Worm (Caenorhabditis elegans) whole organism, L1 larva: ENCODE measurements around the gene rpl-36.

Experiments
- C04F5.9 ChIP-seq: sonication (generic microtip); optimal IDR thresholded peaks from 2 replicates; lab custom pipeline; 2016; ENCODE audit warnings: missing genetic modification characterization, missing compliant biosample characterization
- C16A3.4 ChIP-seq: fragments of 150-350 bp; optimal IDR thresholded peaks from 2 replicates; lab custom pipeline; 2014; ENCODE audit warnings: missing biosample characterization, missing genetic modification characterization
- C34B4.2 ChIP-seq: sonication (generic microtip); optimal IDR thresholded peaks from 2 replicates; lab custom pipeline; 2017; ENCODE audit warnings: mild to moderate bottlenecking, missing genetic modification characterization, missing compliant biosample characterization
- F16B12.6 ChIP-seq: fragments of 150-350 bp; optimal IDR thresholded peaks from 2 replicates; lab custom pipeline; 2014; ENCODE audit warnings: missing biosample characterization, missing genetic modification characterization
- aha-1 ChIP-seq: fragments of 150-350 bp; optimal IDR thresholded peaks from 2 replicates; lab custom pipeline; 2014; ENCODE audit warnings: missing biosample characterization, missing genetic modification characterization
- ama-1 ChIP-seq: fragments of 150-350 bp; optimal IDR thresholded peaks from 2 replicates; lab custom pipeline; 2014
- ceh-82 ChIP-seq, 3 experiments: fragments of 150-350 bp in 1 of 3; sonication (generic microtip) in 2 of 3; optimal IDR thresholded peaks; 2 replicates each; lab custom pipeline; 2014 to 2017; ENCODE audit warnings: missing biosample characterization in 3 of 3, missing genetic modification characterization in 3 of 3
- ceh-90 ChIP-seq: sonication (generic microtip); optimal IDR thresholded peaks from 2 replicates; lab custom pipeline; 2016; ENCODE audit warnings: missing genetic modification characterization, missing compliant biosample characterization
- ces-1 ChIP-seq: fragments of 150-350 bp; optimal IDR thresholded peaks from 2 replicates; lab custom pipeline; 2014; ENCODE audit warnings: missing biosample characterization, missing genetic modification reagents, missing genetic modification characterization
- dpl-1 ChIP-seq, 3 experiments: fragments of 150-350 bp in 2 of 3; sonication (generic microtip) in 1 of 3; optimal IDR thresholded peaks; 2 replicates each; lab custom pipeline; 2014 to 2017; ENCODE audit warnings: missing biosample characterization in 3 of 3, missing genetic modification characterization in 3 of 3, missing genetic modification reagents in 3 of 3
- egl-27 ChIP-seq, 2 experiments: fragments of 150-350 bp in 1 of 2; sonication (generic microtip); optimal IDR thresholded peaks; 3 replicates each; lab custom pipeline; 2017 to 2018; ENCODE audit warnings: missing biosample characterization in 2 of 2, missing genetic modification characterization in 2 of 2, missing genetic modification reagents in 2 of 2
- elt-3 ChIP-seq, 6 experiments: fragments of 150-350 bp in 1 of 6; sonication (generic microtip); optimal IDR thresholded peaks; 2 replicates each; lab custom pipeline; 2017 to 2018; ENCODE audit warnings: missing biosample characterization in 6 of 6, missing genetic modification characterization in 6 of 6, inconsistent platforms in 1 of 6
- fkh-4 ChIP-seq: sonication (generic microtip); optimal IDR thresholded peaks from 2 replicates; lab custom pipeline; 2016; ENCODE audit warnings: missing compliant biosample characterization, missing genetic modification characterization, borderline replicate concordance
- fkh-8 ChIP-seq: sonication (generic microtip); optimal IDR thresholded peaks from 2 replicates; lab custom pipeline; 2016; ENCODE audit warnings: mild to moderate bottlenecking, missing genetic modification characterization, missing compliant biosample characterization
- fos-1 ChIP-seq: fragments of 150-350 bp; optimal IDR thresholded peaks from 2 replicates; lab custom pipeline; 2014; ENCODE audit warnings: missing biosample characterization, missing genetic modification characterization
- hlh-17 ChIP-seq: fragments of 200-800 bp; sonication (Bioruptor generic); optimal IDR thresholded peaks from 2 replicates; lab custom pipeline; 2018; ENCODE audit warnings: missing genetic modification characterization, mild to moderate bottlenecking, missing compliant biosample characterization, moderate library complexity, borderline replicate concordance
- hpl-2 ChIP-seq: fragments of 150-350 bp; optimal IDR thresholded peaks from 2 replicates; lab custom pipeline; 2014; ENCODE audit warnings: missing biosample characterization, missing genetic modification reagents, missing genetic modification characterization
- irx-1 ChIP-seq: sonication (generic microtip); optimal IDR thresholded peaks from 2 replicates; lab custom pipeline; 2016; ENCODE audit warnings: missing genetic modification characterization, missing compliant biosample characterization
- lin-13 ChIP-seq: fragments of 150-350 bp; optimal IDR thresholded peaks from 2 replicates; lab custom pipeline; 2014; ENCODE audit warnings: missing biosample characterization, missing genetic modification reagents, missing genetic modification characterization
- lin-14 ChIP-seq: fragments of 200-800 bp; sonication (Bioruptor generic); optimal IDR thresholded peaks from 2 replicates; lab custom pipeline; 2018; ENCODE audit warnings: mild to moderate bottlenecking, missing genetic modification characterization, moderate library complexity, missing compliant biosample characterization
- lin-15B ChIP-seq: fragments of 150-350 bp; sonication (generic microtip); optimal IDR thresholded peaks from 3 replicates; lab custom pipeline; 2014; ENCODE audit warnings: missing biosample characterization, missing genetic modification characterization
- lin-35 ChIP-seq, 2 experiments: fragments of 150-350 bp; optimal IDR thresholded peaks; 2 replicates each; lab custom pipeline; 2014; ENCODE audit warnings: missing biosample characterization in 2 of 2, missing genetic modification characterization in 2 of 2, missing genetic modification reagents in 2 of 2
- lin-39 ChIP-seq: fragments of 150-350 bp; optimal IDR thresholded peaks from 2 replicates; lab custom pipeline; 2014; ENCODE audit warnings: missing biosample characterization, missing genetic modification reagents, missing genetic modification characterization
- lsy-2 ChIP-seq, 2 experiments: fragments of 150-350 bp; optimal IDR thresholded peaks; 2 replicates each; lab custom pipeline; 2014; ENCODE audit warnings: missing biosample characterization in 2 of 2, missing genetic modification characterization in 2 of 2
- mef-2 ChIP-seq: fragments of 150-350 bp; optimal IDR thresholded peaks from 2 replicates; lab custom pipeline; 2014; ENCODE audit warnings: missing biosample characterization, missing genetic modification characterization
- mep-1 ChIP-seq: fragments of 150-350 bp; optimal IDR thresholded peaks from 2 replicates; lab custom pipeline; 2014; ENCODE audit warnings: missing biosample characterization, missing genetic modification characterization
- nhr-12 ChIP-seq: sonication (generic microtip); optimal IDR thresholded peaks from 2 replicates; lab custom pipeline; 2017; ENCODE audit warnings: missing biosample characterization, missing genetic modification characterization
- nhr-19 ChIP-seq: fragments of 200-800 bp; sonication (Bioruptor generic); conservative IDR thresholded peaks from 2 replicates; pipeline ENCODE4 v1.3.6; 2022; ENCODE audit warnings: missing genetic modification characterization, missing compliant biosample characterization
- nhr-20 ChIP-seq: sonication (generic microtip); optimal IDR thresholded peaks from 2 replicates; lab custom pipeline; 2016; ENCODE audit warnings: mild to moderate bottlenecking, missing genetic modification characterization, missing compliant biosample characterization
- nhr-71 ChIP-seq: sonication (generic microtip); optimal IDR thresholded peaks from 2 replicates; lab custom pipeline; 2016; ENCODE audit warnings: mild to moderate bottlenecking, missing genetic modification characterization, moderate library complexity, missing compliant biosample characterization
- nhr-76 ChIP-seq: sonication (generic microtip); optimal IDR thresholded peaks from 2 replicates; lab custom pipeline; 2017; ENCODE audit warnings: missing biosample characterization, missing genetic modification characterization
- nhr-77 ChIP-seq: fragments of 150-350 bp; optimal IDR thresholded peaks from 2 replicates; lab custom pipeline; 2014; ENCODE audit warnings: missing biosample characterization, missing genetic modification characterization
- nhr-85 ChIP-seq: sonication (generic microtip); peaks from one replicate; lab custom pipeline; 2016; ENCODE audit warnings: missing genetic modification characterization, inconsistent platforms, missing compliant biosample characterization
- rnt-1 ChIP-seq: sonication (generic microtip); optimal IDR thresholded peaks from 2 replicates; lab custom pipeline; 2016; ENCODE audit warnings: mild to moderate bottlenecking, missing genetic modification characterization, moderate library complexity, missing compliant biosample characterization
- snpc-4 ChIP-seq: fragments of 150-350 bp; optimal IDR thresholded peaks from 2 replicates; lab custom pipeline; 2014; ENCODE audit warnings: missing biosample characterization, missing genetic modification characterization
- snu-23 ChIP-seq: sonication (generic microtip); optimal IDR thresholded peaks from 2 replicates; lab custom pipeline; 2016; ENCODE audit warnings: missing genetic modification characterization, missing compliant biosample characterization
- sox-4 ChIP-seq: sonication (generic microtip); optimal IDR thresholded peaks from 2 replicates; lab custom pipeline; 2016; ENCODE audit warnings: missing genetic modification characterization, missing compliant biosample characterization
- sup-37 ChIP-seq: fragments of 200-800 bp; sonication (Bioruptor generic); optimal IDR thresholded peaks from 2 replicates; lab custom pipeline; 2018; ENCODE audit warnings: mild to moderate bottlenecking, missing genetic modification characterization, missing compliant biosample characterization
- unc-130 ChIP-seq: fragments of 150-350 bp; optimal IDR thresholded peaks from 2 replicates; lab custom pipeline; 2017; ENCODE audit warnings: missing biosample characterization, missing genetic modification characterization, inconsistent platforms
- unc-62 ChIP-seq: fragments of 150-350 bp; optimal IDR thresholded peaks from 2 replicates; lab custom pipeline; 2014; ENCODE audit warnings: missing biosample characterization, missing genetic modification reagents, missing genetic modification characterization
- unc-86 ChIP-seq: sonication (generic microtip); optimal IDR thresholded peaks from 2 replicates; lab custom pipeline; 2016; ENCODE audit warnings: missing genetic modification characterization, missing compliant biosample characterization
- vab-15 ChIP-seq: sonication (generic microtip); optimal IDR thresholded peaks from 2 replicates; lab custom pipeline; 2017; ENCODE audit warnings: missing genotype, mild to moderate bottlenecking, missing genetic modification characterization, missing compliant biosample characterization
- xbp-1 ChIP-seq: sonication (generic microtip); optimal IDR thresholded peaks from 2 replicates; lab custom pipeline; 2016; ENCODE audit warnings: missing genetic modification characterization, missing compliant biosample characterization
- zip-4 ChIP-seq: fragments of 200-800 bp; sonication (Bioruptor generic); optimal IDR thresholded peaks from 2 replicates; lab custom pipeline; 2018; ENCODE audit warnings: mild to moderate bottlenecking, missing genetic modification characterization, moderate library complexity, missing compliant biosample characterization
- ztf-11 ChIP-seq, 2 experiments: sonication (generic microtip); optimal IDR thresholded peaks; 2 replicates each; lab custom pipeline; 2016 to 2017; ENCODE audit warnings: missing genetic modification characterization in 2 of 2, missing biosample characterization in 1 of 2, missing compliant biosample characterization in 1 of 2
- ztf-4 ChIP-seq: fragments of 150-350 bp; optimal IDR thresholded peaks from 2 replicates; lab custom pipeline; 2014; ENCODE audit warnings: missing biosample characterization, missing genetic modification characterization

Gene rpl-36

DNA sequence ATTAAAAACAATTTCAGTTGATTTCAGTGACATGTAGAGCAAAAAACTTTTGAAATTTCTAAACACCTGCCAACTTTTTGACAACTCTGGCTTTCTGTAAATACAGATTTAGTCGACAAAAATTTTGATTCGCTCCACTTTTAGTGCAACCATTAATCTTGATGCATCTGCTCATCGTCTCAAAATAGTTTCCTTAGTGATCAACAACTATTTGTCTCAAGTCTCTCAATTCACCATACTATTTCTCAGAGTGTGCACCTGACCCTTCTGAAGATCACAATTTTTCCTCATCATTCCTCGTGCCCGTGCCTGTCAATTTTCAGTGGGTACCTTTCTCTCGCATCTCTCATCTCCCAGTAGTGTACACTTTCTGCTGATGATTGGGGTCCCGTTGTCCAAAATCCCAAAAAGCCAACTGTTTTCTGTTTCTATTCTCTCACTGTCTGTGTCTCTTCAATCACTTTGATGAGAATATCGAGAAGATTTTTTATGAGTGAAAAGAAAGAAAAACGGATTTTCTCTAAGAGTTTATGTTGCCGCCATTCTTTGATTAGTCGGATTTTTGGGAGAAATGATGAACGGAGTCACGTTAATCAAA lies 37.0 kb downstream of the rpl-36 start (continued):
- TF ChIP-seq elt-3 (tag; optimal IDR thresholded peaks at IDR 0.05; lab: Kevin White, UChicago) = no peak
- peak; percentile 5 to 30 (median 19) for TF ChIP-seq dpl-1 (GFP tag; optimal IDR thresholded peaks at IDR 0.05; lab: Kevin White, UChicago)
- TF ChIP-seq ces-1 (GFP tag; lab: Kevin White, UChicago) = no peak
- no peak for TF ChIP-seq zip-4
- TF ChIP-seq hpl-2 (GFP tag; lab: Kevin White, UChicago) = no peak
- no peak for TF ChIP-seq ceh-90 (tag; lab: Kevin White, UChicago)
- TF ChIP-seq unc-62 (GFP tag; lab: Kevin White, UChicago) = no peak
- no peak for TF ChIP-seq C34B4.2 (tag; lab: Kevin White, UChicago)
- no peak for TF ChIP-seq irx-1
- TF ChIP-seq lin-13 (GFP tag; lab: Kevin White, UChicago) = peak; percentile 40
- peak; percentile 32 for TF ChIP-seq unc-130 (tag; lab: Kevin White, UChicago)
- no peak for TF ChIP-seq fkh-8 (tag; lab: Kevin White, UChicago)
- peak; percentile 88 for TF ChIP-seq rnt-1
- TF ChIP-seq unc-86 (tag; lab: Kevin White, UChicago) = no peak
- peak; percentile 77 for TF ChIP-seq nhr-20 (tag; lab: Kevin White, UChicago)
- TF ChIP-seq ztf-11 (tag; optimal IDR thresholded peaks at IDR 0.05; lab: Kevin White, UChicago) = no peak
- peak; percentile 63 for TF ChIP-seq mep-1 (tag; lab: Kevin White, UChicago)
- no peak for TF ChIP-seq fos-1
- TF ChIP-seq vab-15 (tag; lab: Kevin White, UChicago) = peak; percentile 25
- peak; percentile 76 to 80 for TF ChIP-seq lsy-2 (tag; optimal IDR thresholded peaks at IDR 0.05; lab: Kevin White, UChicago)
- peak; percentile 90 for TF ChIP-seq lin-14
- TF ChIP-seq hlh-17 = no peak
- TF ChIP-seq aha-1 (tag; lab: Kevin White, UChicago) = no peak
- TF ChIP-seq ceh-82 (tag; optimal IDR thresholded peaks at IDR 0.05; lab: Kevin White, UChicago) = no peak
- TF ChIP-seq lin-35 (GFP tag; optimal IDR thresholded peaks at IDR 0.05; lab: Kevin White, UChicago) = peak in 1 of 2 experiments; percentile 6
- peak; percentile 63 for TF ChIP-seq lin-39
- no peak for TF ChIP-seq F16B12.6
- TF ChIP-seq snu-23 = peak; percentile 80
- peak; percentile 79 for TF ChIP-seq nhr-19 (GFP tag; lab: Robert Waterston, UW)
- no peak for TF ChIP-seq nhr-76
- no peak for TF ChIP-seq snpc-4
- TF ChIP-seq C04F5.9 = no peak

DNA sequence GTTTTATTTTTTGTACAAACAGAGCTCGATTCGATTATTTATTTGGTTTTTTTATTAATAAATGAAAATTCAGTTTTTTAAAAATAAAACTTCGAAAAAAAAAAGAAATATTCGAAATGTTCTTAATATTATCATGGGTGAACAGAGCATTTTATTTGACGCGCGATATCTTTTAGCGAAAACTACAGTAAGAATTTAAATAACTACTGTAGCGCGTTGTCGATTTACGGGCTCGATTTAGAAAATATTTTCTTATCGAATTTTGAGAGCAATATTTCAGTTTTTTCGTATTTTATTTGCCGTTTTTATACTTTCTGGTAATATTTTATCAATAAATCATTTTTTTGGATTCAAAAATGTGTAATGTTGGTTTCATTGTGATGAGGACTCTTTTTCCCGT lies 41.1 kb downstream of the rpl-36 start:
- TF ChIP-seq nhr-71 (tag; lab: Kevin White, UChicago) = peak; percentile 17
- no peak for TF ChIP-seq ztf-4 (tag; lab: Kevin White, UChicago)

DNA sequence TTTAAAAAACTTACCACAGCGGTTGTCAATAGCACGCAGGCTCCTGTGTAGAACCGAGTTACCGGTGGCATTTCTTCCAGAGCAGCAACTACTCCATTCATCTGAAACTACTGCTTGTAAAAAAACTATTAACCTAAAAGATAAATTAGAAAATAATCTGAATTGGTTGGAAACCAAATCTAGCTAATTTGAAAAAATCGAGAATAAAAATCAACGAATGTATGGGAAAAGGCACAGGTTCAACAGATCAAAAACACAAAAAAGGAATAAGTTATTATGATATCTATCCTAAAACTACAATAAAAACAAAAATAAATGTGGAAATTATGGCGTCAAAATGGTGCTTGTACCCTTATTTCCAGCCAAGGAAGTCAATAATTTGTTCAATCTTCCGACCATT lies 43.0 kb downstream of the rpl-36 start, which contains the start of gene der-2:
Gene der-2 (minus strand): TSS at position 101 of the 400 bp plus-strand sequence.
- TF ChIP-seq nhr-85 = no peak
- TF ChIP-seq nhr-12 (tag; lab: Kevin White, UChicago) = no peak

DNA sequence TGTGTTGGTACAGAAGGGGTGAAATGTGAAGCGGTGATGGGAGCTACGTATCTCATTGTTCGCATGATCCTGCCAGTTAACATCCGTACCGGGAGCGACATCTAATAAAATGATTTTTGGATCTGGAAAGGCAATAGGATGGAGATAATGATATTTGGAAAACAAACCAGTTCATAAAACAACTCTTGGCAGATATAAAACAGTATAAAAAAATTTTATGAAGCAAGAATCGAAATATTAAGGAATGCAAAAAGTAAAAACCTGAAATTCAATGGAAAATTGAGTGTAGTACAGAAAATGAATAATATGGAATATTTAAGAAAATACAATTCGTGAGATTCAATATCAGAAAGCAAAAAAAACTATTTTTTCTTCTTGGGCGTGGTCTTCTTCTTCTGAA lies 46.6 kb downstream of the rpl-36 start, which contains the start of gene hsp-75:
Gene hsp-75 (minus strand): TSS at position 101 of the 400 bp plus-strand sequence.
- TF ChIP-seq fkh-4 (tag; lab: Kevin White, UChicago) = no peak
- no peak for TF ChIP-seq lin-39
- no peak for TF ChIP-seq C34B4.2 (tag; lab: Kevin White, UChicago)
- TF ChIP-seq ztf-4 (tag; lab: Kevin White, UChicago) = no peak
- TF ChIP-seq C16A3.4 (tag; lab: Kevin White, UChicago) = no peak
- TF ChIP-seq sup-37 = no peak
- TF ChIP-seq nhr-85 = no peak
- TF ChIP-seq egl-27 (tag; optimal IDR thresholded peaks at IDR 0.05; lab: Kevin White, UChicago) = no peak
- no peak for TF ChIP-seq sox-4 (tag; lab: Kevin White, UChicago)
- TF ChIP-seq ama-1 (lab: Kevin White, UChicago) = no peak
- no peak for TF ChIP-seq nhr-71 (tag; lab: Kevin White, UChicago)
- no peak for TF ChIP-seq nhr-77
- TF ChIP-seq xbp-1 = no peak
- TF ChIP-seq lin-15B (tag; lab: Kevin White, UChicago) = no peak
- no peak for TF ChIP-seq mef-2 (tag; lab: Kevin White, UChicago)
- TF ChIP-seq, all 84 proteins: peak for 0
